Fruit fly (Drosophila melanogaster) whole organism, prepupa: ENCODE measurements around the gene CG14089.

ENCODE experiments used
- Blimp-1 ChIP-seq: fragments of 200-800 bp; sonication (Bioruptor generic); optimal IDR thresholded peaks from 3 replicates; lab custom pipeline; 2017; ENCODE audit warnings: missing biosample characterization, missing genetic modification characterization, mild to moderate bottlenecking, moderate library complexity, missing genetic modification reagents
- CG10669 ChIP-seq: fragments of 200-800 bp; sonication (Bioruptor generic); optimal IDR thresholded peaks from 3 replicates; lab custom pipeline; 2018; ENCODE audit warnings: missing biosample characterization, mild to moderate bottlenecking, missing genetic modification characterization, moderate library complexity
- CG1621 ChIP-seq: fragments of 200-800 bp; sonication (Bioruptor generic); optimal IDR thresholded peaks from 3 replicates; lab custom pipeline; 2018; ENCODE audit warnings: missing biosample characterization, mild to moderate bottlenecking, missing genetic modification characterization
- CG3032 ChIP-seq: fragments of 200-800 bp; optimal IDR thresholded peaks from 2 replicates; lab custom pipeline; 2019; ENCODE audit warnings: missing biosample characterization, mild to moderate bottlenecking, missing genetic modification characterization, moderate library complexity
- CG32006 ChIP-seq: fragments of 200-800 bp; sonication (Bioruptor generic); optimal IDR thresholded peaks from 3 replicates; lab custom pipeline; 2017; ENCODE audit warnings: missing biosample characterization, mild to moderate bottlenecking, missing genetic modification characterization
- CG4318 ChIP-seq: fragments of 200-800 bp; sonication (Bioruptor generic); optimal IDR thresholded peaks from 3 replicates; lab custom pipeline; 2017; ENCODE audit warnings: missing biosample characterization, mild to moderate bottlenecking, missing genetic modification characterization
- CG8632 ChIP-seq: fragments of 200-800 bp; sonication (Bioruptor generic); optimal IDR thresholded peaks from 3 replicates; lab custom pipeline; 2016; ENCODE audit warnings: missing biosample characterization, missing genetic modification characterization
- Ets21C ChIP-seq: fragments of 200-800 bp; sonication (Bioruptor generic); optimal IDR thresholded peaks from 3 replicates; lab custom pipeline; 2016; ENCODE audit warnings: missing biosample characterization, missing genetic modification characterization
- Gug ChIP-seq: fragments of 200-800 bp; sonication (Bioruptor generic); IDR thresholded peaks from 2 replicates; pipeline ENCODE4 v1.3.6; 2022; ENCODE audit warnings: missing biosample characterization, missing genetic modification characterization
- Sox102F ChIP-seq: fragments of 200-800 bp; sonication (Bioruptor generic); optimal IDR thresholded peaks from 2 replicates; lab custom pipeline; 2016; ENCODE audit warnings: missing biosample characterization, mild to moderate bottlenecking, missing genetic modification characterization
- eg ChIP-seq: fragments of 200-800 bp; sonication (Bioruptor generic); IDR thresholded peaks from 3 replicates; pipeline ENCODE4 v1.3.6; 2022; ENCODE audit warnings: missing biosample characterization, missing genetic modification characterization
- svp ChIP-seq: fragments of 200-800 bp; sonication (Bioruptor generic); peaks from one replicate; lab custom pipeline; 2016; ENCODE audit warnings: missing biosample characterization, missing genetic modification characterization
- topi ChIP-seq: fragments of 200-800 bp; sonication (Bioruptor generic); optimal IDR thresholded peaks from 3 replicates; lab custom pipeline; 2016; ENCODE audit warnings: missing biosample characterization, missing genetic modification characterization

DNA sequence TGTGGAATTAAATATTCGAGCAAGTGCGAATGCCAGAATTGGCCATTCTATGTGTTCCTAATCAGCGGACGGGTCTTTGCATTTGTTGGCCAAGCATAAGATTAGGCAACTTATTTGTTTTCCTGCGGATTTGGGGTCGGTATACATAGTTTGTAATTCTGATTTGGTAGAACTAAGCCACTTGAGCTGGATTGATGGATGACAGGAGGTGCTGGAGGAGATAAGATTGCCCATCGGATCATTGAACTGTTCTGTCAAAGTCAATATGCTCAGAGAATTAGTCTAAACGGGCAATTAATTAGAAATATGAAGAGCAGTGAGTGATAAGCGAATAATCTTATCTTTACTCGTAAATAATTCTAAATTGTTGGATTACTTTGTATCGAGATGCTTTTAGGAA is 8.8 kb upstream of the CG14089 start:
- TF ChIP-seq Ets21C (GFP tag; lab: Kevin White, UChicago) (no peak), CG10669 (GFP tag; lab: Kevin White, UChicago) (no peak), topi (GFP tag; lab: Kevin White, UChicago) (no peak), CG8632 (no peak), CG3032 (tag; lab: Kevin White, UChicago) (no peak), eg (GFP tag; lab: Robert Waterston, UW) (no peak), Sox102F (GFP tag; lab: Kevin White, UChicago) (no peak), Gug (GFP tag; lab: Robert Waterston, UW) (no peak), Blimp-1 (GFP tag; lab: Kevin White, UChicago) (no peak), CG32006 (GFP tag; lab: Kevin White, UChicago) (no peak), CG1621 (tag; lab: Kevin White, UChicago) (no peak), CG4318 (GFP tag; lab: Kevin White, UChicago) (no peak), svp (GFP tag; lab: Kevin White, UChicago) (peak; percentile 52)
